Worm (Caenorhabditis elegans): ENCODE data around the gene snet-1.

The snet-1 gene

DNA sequence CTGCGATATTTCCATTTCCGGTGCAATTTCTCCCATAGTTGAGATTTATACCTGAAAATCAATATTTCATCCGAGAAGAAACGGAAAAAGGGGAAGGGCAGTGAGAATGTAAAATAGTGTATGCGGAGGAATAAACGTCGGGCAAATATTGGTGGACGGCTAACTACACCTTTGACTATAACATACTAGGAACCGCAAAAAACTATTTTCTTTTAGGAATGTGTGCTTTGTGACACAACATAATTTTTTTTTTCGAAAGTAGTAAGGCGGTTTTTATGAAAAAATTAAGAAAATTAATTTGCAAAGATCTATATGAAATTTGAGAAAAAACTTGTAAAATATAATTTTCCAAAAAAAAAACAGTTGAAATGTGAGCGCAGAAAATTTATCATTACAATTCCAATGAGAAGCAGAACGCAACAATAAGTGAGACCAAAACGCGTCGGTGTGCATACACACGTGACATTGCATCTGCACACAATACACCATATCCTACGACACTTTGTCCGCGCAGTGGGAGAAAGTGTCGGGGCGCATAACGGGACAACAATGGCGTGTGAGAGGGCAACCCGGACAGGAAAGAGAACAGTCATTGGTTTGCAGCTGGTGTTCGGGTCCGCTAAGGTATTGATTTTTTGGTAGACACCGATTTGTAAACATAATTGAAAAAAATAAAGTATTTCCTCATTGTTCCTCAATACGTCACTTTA is 18.5 kb downstream of the snet-1 start, which contains the start of the genes sax-1 and R11G1.2 (continued):
- TF ChIP-seq lin-14 (GFP tag; optimal IDR thresholded peaks at IDR 0.05), result peak; percentile 78
- TF ChIP-seq fkh-4 (tag; optimal IDR thresholded peaks at IDR 0.05; ENCODE audit: borderline replicate concordance), result no peak
- TF ChIP-seq mab-9 (GFP tag; IDR thresholded peaks at IDR 0.05), result no peak
- no peak for TF ChIP-seq nhr-28 (tag; optimal IDR thresholded peaks at IDR 0.05)
- TF ChIP-seq hlh-17 (GFP tag; optimal IDR thresholded peaks at IDR 0.05; ENCODE audit: borderline replicate concordance), result no peak
- TF ChIP-seq sptf-1 (tag; optimal IDR thresholded peaks at IDR 0.05), result no peak
- TF ChIP-seq hlh-4 (tag; optimal IDR thresholded peaks at IDR 0.05), result no peak
- TF ChIP-seq ceh-63 (GFP tag; optimal IDR thresholded peaks at IDR 0.05), result no peak
- TF ChIP-seq vab-15 (tag; optimal IDR thresholded peaks at IDR 0.05), result no peak
- TF ChIP-seq xbp-1 (tag; optimal IDR thresholded peaks at IDR 0.05), result peak; percentile 53
- TF ChIP-seq grh-1 (GFP tag; IDR thresholded peaks at IDR 0.05), result no peak
- peak; percentile 75 for TF ChIP-seq nhr-85 (tag)
- TF ChIP-seq nhr-11 (tag; optimal IDR thresholded peaks at IDR 0.05), result no peak
- TF ChIP-seq pax-3 (tag; optimal IDR thresholded peaks at IDR 0.05), result no peak
- TF ChIP-seq C34B4.2 (tag; optimal IDR thresholded peaks at IDR 0.05), result no peak
- TF ChIP-seq alr-1 (tag; optimal IDR thresholded peaks at IDR 0.05; ENCODE audit: borderline replicate concordance), result no peak
- peak; percentile 49 for TF ChIP-seq tbx-2 (tag; optimal IDR thresholded peaks at IDR 0.05)
- TF ChIP-seq lin-15B (tag; optimal IDR thresholded peaks at IDR 0.05), result no peak
- TF ChIP-seq lin-39 (tag; optimal IDR thresholded peaks at IDR 0.05), result peak; percentile 3
- no peak for TF ChIP-seq ceh-8 (GFP tag; optimal IDR thresholded peaks at IDR 0.05)
- TF ChIP-seq nhr-84 (tag; optimal IDR thresholded peaks at IDR 0.05), result no peak
- no peak for TF ChIP-seq nhr-77 (tag; optimal IDR thresholded peaks at IDR 0.05)
- peak; percentile 36 to 67 for TF ChIP-seq lin-35 (GFP tag; optimal IDR thresholded peaks at IDR 0.05)
- no peak for TF ChIP-seq unc-30 (tag; optimal IDR thresholded peaks at IDR 0.05)
- TF ChIP-seq ets-5 (GFP tag; IDR thresholded peaks at IDR 0.05), result no peak
- peak; percentile 35 for TF ChIP-seq C16A3.4 (tag; optimal IDR thresholded peaks at IDR 0.05)
- peak; percentile 29 to 45 for TF ChIP-seq efl-1 (optimal IDR thresholded peaks at IDR 0.05)
- TF ChIP-seq efl-1 (GFP tag; optimal IDR thresholded peaks at IDR 0.05 in 1 of 2), result peak; percentile 20 to 93
- TF ChIP-seq unc-98 (GFP tag; IDR thresholded peaks at IDR 0.05), result no peak
- no peak for TF ChIP-seq nhr-237 (tag; optimal IDR thresholded peaks at IDR 0.05)
- peak; percentile 27 for TF ChIP-seq dsc-1 (tag; optimal IDR thresholded peaks at IDR 0.05)
- TF ChIP-seq nhr-19 (GFP tag; conservative IDR thresholded peaks at IDR 0.05), result peak; percentile 42; the same call in 1 of the 2 replicates
- TF ChIP-seq pag-3 (tag; optimal IDR thresholded peaks at IDR 0.05; ENCODE audit: borderline replicate concordance, insufficient read depth), result no peak

DNA sequence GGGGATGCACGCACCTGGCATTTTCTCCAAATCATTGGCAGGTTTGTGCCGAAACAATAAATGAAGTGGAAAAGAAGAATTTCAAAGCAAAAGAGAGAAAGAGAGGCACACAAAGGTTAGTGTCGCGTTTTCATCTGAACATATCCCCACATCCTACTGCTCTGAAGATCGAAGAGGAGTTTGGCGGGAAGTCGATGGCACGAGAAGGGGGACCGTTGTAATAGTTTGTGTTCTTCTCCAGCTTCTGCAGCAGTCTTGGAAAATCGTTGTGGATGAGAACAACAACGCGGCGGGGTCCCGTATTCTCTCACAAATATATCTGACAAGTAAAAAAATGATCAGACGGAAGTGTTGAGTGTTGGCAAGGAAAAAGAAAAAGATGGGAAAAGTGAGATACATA is 22.8 kb downstream of the snet-1 start:
- TF ChIP-seq ztf-11 (tag; optimal IDR thresholded peaks at IDR 0.05), result no peak
- no peak for TF ChIP-seq sptf-1 (tag; optimal IDR thresholded peaks at IDR 0.05)
- no peak for TF ChIP-seq tbx-2 (tag; optimal IDR thresholded peaks at IDR 0.05)
- peak; percentile 40 for TF ChIP-seq rnt-1 (tag; optimal IDR thresholded peaks at IDR 0.05)
- TF ChIP-seq nhr-12 (tag; optimal IDR thresholded peaks at IDR 0.05), result no peak
- peak; percentile 32 for TF ChIP-seq nhr-71 (tag; optimal IDR thresholded peaks at IDR 0.05)
- TF ChIP-seq pag-3 (tag; optimal IDR thresholded peaks at IDR 0.05; ENCODE audit: borderline replicate concordance, insufficient read depth), result peak; percentile 85
- no peak for TF ChIP-seq ceh-63 (GFP tag; optimal IDR thresholded peaks at IDR 0.05)
- TF ChIP-seq lin-14 (GFP tag; optimal IDR thresholded peaks at IDR 0.05), result peak; percentile 77

- TF ChIP-seq lin-13 (GFP tag; optimal IDR thresholded peaks at IDR 0.05), result no peak
- TF ChIP-seq nhr-19 (GFP tag; conservative IDR thresholded peaks at IDR 0.05), result no peak
- no peak for TF ChIP-seq unc-30 (tag; optimal IDR thresholded peaks at IDR 0.05)
- TF ChIP-seq mep-1 (tag; optimal IDR thresholded peaks at IDR 0.05), result no peak
- no peak for TF ChIP-seq fos-1 (tag; optimal IDR thresholded peaks at IDR 0.05)
- TF ChIP-seq C04F5.9 (tag; optimal IDR thresholded peaks at IDR 0.05), result no peak
- TF ChIP-seq hlh-17 (GFP tag; optimal IDR thresholded peaks at IDR 0.05; ENCODE audit: borderline replicate concordance), result no peak
- TF ChIP-seq nhr-237 (tag; optimal IDR thresholded peaks at IDR 0.05), result no peak
- no peak for TF ChIP-seq lin-39 (tag; optimal IDR thresholded peaks at IDR 0.05)
These were observed 23.9 kb downstream of the snet-1 start, which contains the start of gene tmem-24 for ce11 chrX:3644796-3645195. TSS of gene tmem-24 (minus strand) at chrX:3644896.

Data from whole organism, L1 larva.